Fruit fly (Drosophila melanogaster) whole organism, embryonic: ENCODE results near the gene IKKbeta.

Experiments used
- CG8290 ChIP-seq, 3 experiments: fragments of 200-800 bp; sonication (Bioruptor generic); optimal IDR thresholded peaks; 2 replicates each; lab custom pipeline; 2016 to 2019; ENCODE audit warnings: missing biosample characterization in 3 of 3, missing genetic modification characterization in 3 of 3, mild to moderate bottlenecking in 2 of 3, moderate library complexity in 1 of 3
- cas ChIP-seq: fragments of 200-800 bp; sonication (Bioruptor generic); IDR thresholded peaks from 2 replicates; pipeline ENCODE4 v1.3.6; 2022; ENCODE audit warnings: missing biosample characterization, missing genetic modification characterization
- run ChIP-seq: fragments of 200-800 bp; sonication (Bioruptor generic); optimal IDR thresholded peaks from 3 replicates; lab custom pipeline; 2018; ENCODE audit warnings: missing biosample characterization, mild to moderate bottlenecking, missing genetic modification characterization
- usp ChIP-seq: fragments of >200 bp; optimal IDR thresholded peaks from 2 replicates; lab custom pipeline; 2017; ENCODE audit warnings: missing biosample characterization, missing genetic modification characterization

dm6 chr3R:16023627-16024026, 25.6 kb downstream of the IKKbeta start:
- TF ChIP-seq run (tag; lab: Kevin White, UChicago), result no peak
- TF ChIP-seq usp (GFP tag; lab: Kevin White, UChicago), result no peak
- TF ChIP-seq CG8290 (GFP tag; optimal IDR thresholded peaks at IDR 0.05; lab: Kevin White, UChicago), result no peak
- no peak for TF ChIP-seq CG8290 (tag; optimal IDR thresholded peaks at IDR 0.05; lab: Kevin White, UChicago)
- no peak for TF ChIP-seq cas (GFP tag; lab: Robert Waterston, UW)
